Worm (Caenorhabditis elegans): ENCODE results near the gene H35B03.1.

DNA sequence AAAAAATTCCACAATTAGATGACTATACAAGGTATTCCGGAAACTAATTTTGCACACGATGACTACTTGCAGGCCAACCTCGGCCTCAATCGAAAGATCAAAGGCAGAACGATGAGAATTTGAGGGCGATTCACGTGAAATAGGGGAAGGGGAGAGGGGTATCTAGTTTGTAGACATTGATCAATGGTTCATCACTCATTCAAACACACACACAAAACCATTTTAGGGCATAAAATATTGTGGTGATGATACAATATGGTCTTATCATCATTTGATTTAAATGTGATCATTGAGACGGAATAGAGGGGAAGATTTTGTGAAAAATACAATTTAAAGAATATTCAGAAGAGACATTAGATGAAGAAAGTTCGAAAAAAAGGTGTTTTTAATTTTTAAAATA, 37.4 kb downstream of the H35B03.1 start:
- TF ChIP-seq ref-1 (GFP tag; conservative IDR thresholded peaks at IDR 0.05) (no peak), med-1 (GFP tag; optimal IDR thresholded peaks at IDR 0.05; ENCODE audit: insufficient read depth) (no peak), tab-1 (GFP tag; IDR thresholded peaks at IDR 0.05) (no peak), T22C8.4 (GFP tag; IDR thresholded peaks at IDR 0.05) (no peak), flt-1 (GFP tag; IDR thresholded peaks at IDR 0.05) (no peak)

Data from whole organism, midembryonic.